Fruit fly (Drosophila melanogaster) whole organism, adult: Measurements from ENCODE around the gene CG13458.

Experiments
- CG11617 ChIP-seq: fragments of 200-800 bp; sonication (Bioruptor generic); optimal IDR thresholded peaks from 2 replicates; lab custom pipeline; 2017; ENCODE audit warnings: mild to moderate bottlenecking, missing biosample characterization, missing genetic modification reagents, missing genetic modification characterization
- CG12768 ChIP-seq: fragments of 200-800 bp; sonication (Bioruptor generic); optimal IDR thresholded peaks from 2 replicates; lab custom pipeline; 2017; ENCODE audit warnings: missing biosample characterization, missing genetic modification characterization, mild to moderate bottlenecking, moderate library complexity, missing genetic modification reagents
- CG14711 ChIP-seq: fragments of 200-800 bp; sonication (Bioruptor generic); optimal IDR thresholded peaks from 2 replicates; lab custom pipeline; 2018; ENCODE audit warnings: missing biosample characterization, mild to moderate bottlenecking, missing genetic modification characterization, moderate library complexity
- CG1620 ChIP-seq: fragments of 200-800 bp; sonication (Bioruptor generic); optimal IDR thresholded peaks from 2 replicates; lab custom pipeline; 2016; ENCODE audit warnings: missing biosample characterization, missing genetic modification characterization
- CG33017 ChIP-seq: fragments of 200-800 bp; sonication (Bioruptor generic); optimal IDR thresholded peaks from 2 replicates; lab custom pipeline; 2018; ENCODE audit warnings: missing biosample characterization, mild to moderate bottlenecking, missing genetic modification characterization, moderate library complexity
- CG5204 ChIP-seq: fragments of 200-800 bp; sonication (Bioruptor generic); optimal IDR thresholded peaks from 2 replicates; lab custom pipeline; 2016; ENCODE audit warnings: missing biosample characterization, missing genetic modification characterization
- CG7045 ChIP-seq: fragments of 200-800 bp; sonication (Bioruptor generic); optimal IDR thresholded peaks from 2 replicates; lab custom pipeline; 2017; ENCODE audit warnings: missing biosample characterization, mild to moderate bottlenecking, missing genetic modification characterization
- CG7101 ChIP-seq: fragments of 200-800 bp; sonication (Bioruptor generic); optimal IDR thresholded peaks from 2 replicates; lab custom pipeline; 2018; ENCODE audit warnings: missing biosample characterization, mild to moderate bottlenecking, missing genetic modification characterization, moderate library complexity
- Clk ChIP-seq: fragments of 200-800 bp; sonication (Bioruptor generic); optimal IDR thresholded peaks from 2 replicates; lab custom pipeline; 2017; ENCODE audit warnings: missing biosample characterization, missing genetic modification characterization
- Crg-1 ChIP-seq: fragments of 200-800 bp; sonication (Bioruptor generic); optimal IDR thresholded peaks from 2 replicates; lab custom pipeline; 2016; ENCODE audit warnings: missing biosample characterization, missing genetic modification characterization
- Hr96 ChIP-seq: fragments of 200-800 bp; sonication (Bioruptor generic); optimal IDR thresholded peaks from 2 replicates; lab custom pipeline; 2016; ENCODE audit warnings: missing biosample characterization, missing genetic modification characterization
- Mnt ChIP-seq: fragments of 200-800 bp; sonication (Bioruptor generic); optimal IDR thresholded peaks from 2 replicates; lab custom pipeline; 2016; ENCODE audit warnings: missing biosample characterization, mild to moderate bottlenecking, missing genetic modification characterization
- bab1 ChIP-seq: fragments of 200-800 bp; sonication (Bioruptor generic); optimal IDR thresholded peaks from 3 replicates; lab custom pipeline; 2019; ENCODE audit warnings: missing biosample characterization, mild to moderate bottlenecking, missing genetic modification characterization, moderate library complexity
- cic ChIP-seq: fragments of 200-800 bp; sonication (Bioruptor generic); optimal IDR thresholded peaks from 2 replicates; lab custom pipeline; 2017; ENCODE audit warnings: missing biosample characterization, mild to moderate bottlenecking, missing genetic modification characterization, moderate library complexity
- cnc ChIP-seq, 2 experiments: fragments of >200 bp; optimal IDR thresholded peaks; 2 replicates each; lab custom pipeline; 2017
- kay ChIP-seq: fragments of 200-800 bp; sonication (Bioruptor generic); peaks from one replicate; lab custom pipeline; 2016; ENCODE audit warnings: missing biosample characterization, missing genetic modification characterization, borderline replicate concordance
- ovo ChIP-seq: fragments of 200-800 bp; sonication (Bioruptor generic); optimal IDR thresholded peaks from 2 replicates; lab custom pipeline; 2016; ENCODE audit warnings: missing biosample characterization, missing genetic modification characterization
- pad ChIP-seq: fragments of 200-800 bp; sonication (Bioruptor generic); optimal IDR thresholded peaks from 3 replicates; lab custom pipeline; 2017; ENCODE audit warnings: missing biosample characterization, missing genetic modification characterization, mild to moderate bottlenecking, moderate library complexity, missing genetic modification reagents
- tj ChIP-seq: fragments of 200-800 bp; sonication (Bioruptor generic); optimal IDR thresholded peaks from 3 replicates; lab custom pipeline; 2017; ENCODE audit warnings: missing biosample characterization, mild to moderate bottlenecking, missing genetic modification characterization, moderate library complexity
- toe ChIP-seq: fragments of 200-800 bp; sonication (Bioruptor generic); optimal IDR thresholded peaks from 2 replicates; lab custom pipeline; 2016; ENCODE audit warnings: missing biosample characterization, missing genetic modification characterization

Gene CG13458

DNA sequence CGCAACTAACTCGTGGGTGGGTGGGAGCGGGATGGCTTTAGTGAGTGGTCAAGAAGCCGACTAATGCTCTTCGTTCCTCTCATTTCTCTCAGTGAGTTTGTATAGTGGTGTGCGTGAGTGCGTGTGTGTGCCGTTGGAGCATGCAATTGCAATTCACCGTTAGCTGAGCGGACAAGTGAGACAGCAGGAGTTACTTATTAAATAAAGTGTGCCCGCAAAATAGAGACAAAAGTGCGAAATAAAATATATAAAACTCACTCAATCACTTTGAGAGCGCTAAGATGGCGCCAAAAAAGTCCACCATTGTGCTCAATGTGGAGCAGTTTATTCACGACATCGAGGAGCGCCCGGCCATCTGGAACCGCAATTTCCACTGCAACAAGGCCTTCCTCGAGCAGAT, 4.8 kb upstream of the CG13458 start:
- TF ChIP-seq CG12768 (GFP tag; lab: Kevin White, UChicago) = no peak
- TF ChIP-seq CG11617 = no peak
- no peak for TF ChIP-seq Hr96 (GFP tag; lab: Kevin White, UChicago)
- no peak for TF ChIP-seq CG5204 (GFP tag; lab: Kevin White, UChicago)
- TF ChIP-seq Crg-1 (GFP tag; lab: Kevin White, UChicago) = no peak
- peak; percentile 45 for TF ChIP-seq ovo (GFP tag; lab: Kevin White, UChicago)
- no peak for TF ChIP-seq CG33017 (tag; lab: Kevin White, UChicago)
- no peak for TF ChIP-seq cnc (optimal IDR thresholded peaks at IDR 0.05; lab: Kevin White, UChicago)
- peak; percentile 24 for TF ChIP-seq pad (GFP tag; lab: Kevin White, UChicago)
- no peak for TF ChIP-seq CG14711
- TF ChIP-seq Clk = no peak

DNA sequence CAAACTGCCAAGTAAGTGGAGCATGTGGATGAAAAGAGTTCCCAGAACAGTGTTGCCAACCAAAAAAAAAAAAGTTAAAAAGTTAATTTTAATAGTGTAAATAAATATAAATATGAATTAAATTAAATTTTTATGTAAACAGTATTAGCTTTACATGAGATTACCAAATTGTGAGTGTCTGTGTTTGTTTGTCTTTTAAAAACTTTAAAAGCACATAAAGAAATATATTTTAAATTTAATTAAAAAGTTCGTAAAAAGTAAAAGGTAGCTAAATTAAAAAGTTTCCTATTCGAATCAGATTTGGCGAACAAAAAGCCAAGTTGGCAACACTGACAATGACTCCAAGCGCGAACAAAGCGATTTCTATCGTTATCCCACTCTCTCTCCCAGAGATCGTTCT, 4.4 kb upstream of the CG13458 start:
- TF ChIP-seq CG7101 = no peak
- no peak for TF ChIP-seq CG33017 (tag; lab: Kevin White, UChicago)

DNA sequence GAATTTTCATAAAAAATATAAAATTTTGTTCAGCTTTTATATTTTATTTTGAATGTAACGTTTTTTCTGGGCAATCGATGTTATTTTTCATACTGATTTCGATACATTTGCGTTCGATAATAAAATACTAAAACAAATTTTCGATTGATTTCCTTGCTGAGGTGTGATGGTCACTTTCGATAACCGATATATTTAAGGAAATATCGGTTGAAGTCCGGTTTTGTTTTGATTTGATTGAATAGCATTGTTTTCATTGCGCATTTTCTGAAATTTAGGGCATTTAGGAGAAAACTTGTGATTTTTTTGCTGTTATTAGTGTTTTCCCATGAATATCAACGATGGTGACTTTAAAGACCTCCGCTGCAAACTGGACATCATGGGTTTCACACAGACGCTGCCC, 3.2 kb downstream of the CG13458 start, which contains the start of gene Cep135:
Gene Cep135, plus strand, starts transcription at position 202 of the 400 bp plus-strand sequence.
- peak; percentile 9 for TF ChIP-seq bab1 (GFP tag; lab: Kevin White, UChicago)
- no peak for TF ChIP-seq cnc (optimal IDR thresholded peaks at IDR 0.05; lab: Kevin White, UChicago)
- TF ChIP-seq Mnt (GFP tag; lab: Kevin White, UChicago) = no peak

DNA sequence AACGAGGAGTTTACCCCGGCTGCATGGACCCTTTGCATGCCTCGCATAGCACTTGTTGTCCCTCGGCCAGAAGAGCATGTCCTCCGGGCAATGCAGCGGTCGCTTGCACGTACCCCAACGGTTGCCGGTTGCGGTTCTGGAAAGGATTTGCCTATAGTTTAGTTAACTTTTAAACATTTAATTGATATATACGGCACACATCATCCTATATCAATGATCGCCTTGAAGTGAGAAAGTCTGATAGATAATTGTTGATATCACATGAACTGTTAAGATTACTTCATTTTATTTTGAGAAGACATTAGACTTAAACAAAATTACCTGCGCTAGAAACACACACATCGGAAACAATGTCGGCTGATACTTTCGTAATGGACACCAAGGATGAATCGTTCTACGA, 7.9 kb downstream of the CG13458 start, which contains the start of gene CG32847:
Gene CG32847, plus strand, starts transcription at position 301 of the 400 bp plus-strand sequence.
- TF ChIP-seq CG11617 = no peak
- TF ChIP-seq CG7045 (GFP tag; lab: Kevin White, UChicago) = no peak
- TF ChIP-seq Clk = no peak
- TF ChIP-seq CG12768 (GFP tag; lab: Kevin White, UChicago) = no peak
- no peak for TF ChIP-seq Mnt (GFP tag; lab: Kevin White, UChicago)
- TF ChIP-seq pad (GFP tag; lab: Kevin White, UChicago) = no peak
- no peak for TF ChIP-seq kay (GFP tag; lab: Kevin White, UChicago)
- TF ChIP-seq CG33017 (tag; lab: Kevin White, UChicago) = no peak
- TF ChIP-seq ovo (GFP tag; lab: Kevin White, UChicago) = no peak
- TF ChIP-seq toe (GFP tag; lab: Kevin White, UChicago) = no peak
- no peak for TF ChIP-seq CG5204 (GFP tag; lab: Kevin White, UChicago)
- no peak for TF ChIP-seq Crg-1 (GFP tag; lab: Kevin White, UChicago)
- TF ChIP-seq cic (GFP tag; lab: Kevin White, UChicago) = no peak
- TF ChIP-seq tj (GFP tag; lab: Kevin White, UChicago) = no peak
- no peak for TF ChIP-seq CG7101
- TF ChIP-seq Hr96 (GFP tag; lab: Kevin White, UChicago) = no peak
- TF ChIP-seq CG14711 = no peak
- TF ChIP-seq CG1620 = no peak
- no peak for TF ChIP-seq bab1 (GFP tag; lab: Kevin White, UChicago)

DNA sequence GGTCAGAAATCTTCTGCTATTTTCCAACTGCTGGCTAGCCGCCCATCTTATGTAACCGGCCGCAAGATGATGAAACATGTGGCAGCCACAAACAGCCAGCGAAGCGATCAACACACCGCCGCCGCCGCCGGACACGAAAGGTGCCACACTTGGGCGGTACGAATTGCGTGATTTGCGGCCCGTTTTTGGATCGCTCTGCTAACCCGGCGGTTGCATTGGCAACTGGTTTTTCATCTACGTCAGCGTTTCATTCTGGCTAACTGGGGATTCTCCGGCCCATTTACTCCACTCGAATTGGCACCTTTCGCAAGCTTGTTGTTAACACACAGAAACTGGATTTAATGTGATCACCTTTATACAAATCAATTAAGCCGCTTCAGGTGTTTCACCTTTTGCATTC, 10.4 kb downstream of the CG13458 start:
- TF ChIP-seq tj (GFP tag; lab: Kevin White, UChicago) (peak; percentile 14), CG14711 (no peak)

DNA sequence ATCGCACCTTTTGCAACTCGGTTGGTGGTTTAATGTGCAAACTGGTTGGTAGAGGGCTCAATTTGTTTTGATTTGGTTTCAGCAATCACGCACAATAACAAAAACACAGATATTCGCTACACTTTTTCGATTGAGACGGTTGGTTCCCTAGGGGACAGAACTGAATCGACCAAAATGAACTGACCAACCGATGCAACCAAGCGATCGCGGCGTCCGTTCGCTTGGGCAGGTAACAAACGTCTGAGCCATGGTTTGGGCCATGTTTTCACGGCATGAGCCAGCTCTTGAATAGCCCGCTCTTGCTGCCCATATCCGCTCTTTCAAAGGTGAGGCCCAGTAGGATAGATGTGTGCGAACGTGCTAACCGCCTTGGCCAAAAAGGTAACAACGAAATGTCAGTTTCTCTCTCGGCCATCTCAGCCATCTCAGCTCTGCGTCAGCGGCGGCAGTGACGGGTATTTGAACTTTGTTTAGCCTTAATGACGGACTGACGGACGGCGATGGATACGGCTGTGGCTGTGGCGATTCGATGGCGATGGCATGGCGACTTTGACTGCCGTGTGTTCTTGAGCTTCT, 11.8 kb downstream of the CG13458 start, which contains the start of gene CG16959:
Gene CG16959, minus strand, starts transcription at position 245 of the 576 bp plus-strand sequence.
- TF ChIP-seq cic (GFP tag; lab: Kevin White, UChicago) = no peak
- TF ChIP-seq ovo (GFP tag; lab: Kevin White, UChicago) = no peak
- no peak for TF ChIP-seq kay (GFP tag; lab: Kevin White, UChicago)
- TF ChIP-seq Hr96 (GFP tag; lab: Kevin White, UChicago) = no peak
- no peak for TF ChIP-seq Mnt (GFP tag; lab: Kevin White, UChicago)
- no peak for TF ChIP-seq CG5204 (GFP tag; lab: Kevin White, UChicago)
- no peak for TF ChIP-seq pad (GFP tag; lab: Kevin White, UChicago)
- no peak for TF ChIP-seq CG11617
- TF ChIP-seq CG1620 = no peak
- TF ChIP-seq tj (GFP tag; lab: Kevin White, UChicago) = no peak
- TF ChIP-seq CG33017 (tag; lab: Kevin White, UChicago) = no peak
- no peak for TF ChIP-seq Clk
- no peak for TF ChIP-seq CG7101
- no peak for TF ChIP-seq Crg-1 (GFP tag; lab: Kevin White, UChicago)

DNA sequence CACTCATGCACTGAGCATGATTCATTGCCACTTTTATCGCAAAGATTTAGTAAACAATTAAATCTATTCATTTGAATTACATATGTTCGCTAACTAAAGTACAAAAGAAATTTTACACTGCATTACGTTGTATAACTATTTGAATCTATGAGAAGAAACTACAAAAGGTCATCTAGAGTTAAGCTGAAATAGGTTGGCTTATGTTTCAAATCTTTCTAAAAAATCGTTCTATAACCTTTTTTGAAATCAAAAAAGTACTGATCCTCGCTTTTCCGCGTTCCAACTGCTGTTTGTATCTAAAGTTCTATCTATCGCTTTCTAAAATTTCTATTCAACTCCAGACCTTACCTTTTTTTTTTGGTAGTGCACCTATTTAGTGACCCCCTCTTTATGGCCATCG, 12.4 kb downstream of the CG13458 start:
- TF ChIP-seq Mnt (GFP tag; lab: Kevin White, UChicago) (no peak), CG7045 (GFP tag; lab: Kevin White, UChicago) (no peak), kay (GFP tag; lab: Kevin White, UChicago) (no peak), CG11617 (no peak), CG12768 (GFP tag; lab: Kevin White, UChicago) (no peak), pad (GFP tag; lab: Kevin White, UChicago) (no peak), toe (GFP tag; lab: Kevin White, UChicago) (no peak), bab1 (GFP tag; lab: Kevin White, UChicago) (no peak), ovo (GFP tag; lab: Kevin White, UChicago) (no peak), CG14711 (no peak), cnc (optimal IDR thresholded peaks at IDR 0.05; lab: Kevin White, UChicago) (no peak), CG7101 (no peak), CG1620 (no peak), CG5204 (GFP tag; lab: Kevin White, UChicago) (no peak)
